Fruit fly (Drosophila melanogaster) whole organism, wandering third instar larva: ENCODE results near the gene Taf4.
A peak's percentile ranks its signal among the peaks of the same experiment; 100 is the strongest.

Experiments
- CG32264 ChIP-seq: fragments of 200-800 bp; sonication (Bioruptor generic); optimal IDR thresholded peaks from 2 replicates; lab custom pipeline; 2016; ENCODE audit warnings: missing biosample characterization, missing genetic modification characterization
- CG9705 ChIP-seq: fragments of 200-800 bp; sonication (Bioruptor generic); optimal IDR thresholded peaks from 2 replicates; lab custom pipeline; 2018; ENCODE audit warnings: missing biosample characterization, mild to moderate bottlenecking, missing genetic modification characterization
- CrebA ChIP-seq: fragments of 200-800 bp; sonication (Bioruptor generic); optimal IDR thresholded peaks from 2 replicates; lab custom pipeline; 2016; ENCODE audit warnings: missing biosample characterization, mild to moderate bottlenecking, missing genetic modification characterization, borderline replicate concordance
- Dfd ChIP-seq: fragments of >200 bp; optimal IDR thresholded peaks from 2 replicates; lab custom pipeline; 2017; ENCODE audit warnings: missing biosample characterization, missing genetic modification characterization
- GATAd ChIP-seq: sonication (Bioruptor generic); optimal IDR thresholded peaks from 2 replicates; lab custom pipeline; 2016; ENCODE audit warnings: missing biosample characterization, missing genetic modification characterization
- HLH106 ChIP-seq: fragments of 200-800 bp; optimal IDR thresholded peaks from 3 replicates; lab custom pipeline; 2019; ENCODE audit warnings: missing biosample characterization, mild to moderate bottlenecking, missing genetic modification characterization, moderate library complexity
- Hnf4 ChIP-seq: fragments of 200-800 bp; sonication (Bioruptor generic); optimal IDR thresholded peaks from 2 replicates; lab custom pipeline; 2016; ENCODE audit warnings: missing biosample characterization, mild to moderate bottlenecking, missing genetic modification characterization
- Hr83 ChIP-seq: fragments of 200-300 bp; sonication (Bioruptor generic); optimal IDR thresholded peaks from 2 replicates; lab custom pipeline; 2016; ENCODE audit warnings: missing biosample characterization, mild to moderate bottlenecking, missing genetic modification characterization, moderate library complexity; ENCODE audit not compliant: poor library complexity, severe bottlenecking
- Jra ChIP-seq: sonication (Bioruptor generic); optimal IDR thresholded peaks from 2 replicates; lab custom pipeline; 2016; ENCODE audit warnings: missing biosample characterization, missing genetic modification characterization
- Mio ChIP-seq: sonication (Bioruptor generic); optimal IDR thresholded peaks from 2 replicates; lab custom pipeline; 2016; ENCODE audit warnings: missing biosample characterization, missing genetic modification characterization
- N ChIP-seq: fragments of >200 bp; optimal IDR thresholded peaks from 2 replicates; lab custom pipeline; 2018; ENCODE audit warnings: missing biosample characterization, missing external identifiers, missing genetic modification characterization
- OdsH ChIP-seq: fragments of 200-800 bp; sonication (Bioruptor generic); optimal IDR thresholded peaks from 2 replicates; lab custom pipeline; 2016; ENCODE audit warnings: missing biosample characterization, mild to moderate bottlenecking, missing genetic modification characterization
- Rel ChIP-seq, 2 experiments: fragments of 200-800 bp; sonication (Bioruptor generic) in 1 of 2; optimal IDR thresholded peaks; 2 replicates in 1 of 2; 3 replicates in 1 of 2; lab custom pipeline; 2016 to 2019; ENCODE audit warnings: mild to moderate bottlenecking in 2 of 2, missing biosample characterization in 2 of 2, missing genetic modification characterization in 2 of 2, moderate library complexity in 1 of 2
- Sp1 ChIP-seq: fragments of 200-800 bp; sonication (Bioruptor generic); optimal IDR thresholded peaks from 3 replicates; lab custom pipeline; 2019; ENCODE audit warnings: missing biosample characterization, mild to moderate bottlenecking, missing genetic modification characterization, moderate library complexity
- Vsx2 ChIP-seq: fragments of 200-300, 225-300 bp; sonication (Bioruptor generic); optimal IDR thresholded peaks from 2 replicates; lab custom pipeline; 2018; ENCODE audit warnings: missing biosample characterization, missing genetic modification characterization; ENCODE audit not compliant: partially characterized antibody
- br ChIP-seq: fragments of 200-800 bp; sonication (Bioruptor generic); optimal IDR thresholded peaks from 2 replicates; lab custom pipeline; 2016; ENCODE audit warnings: missing biosample characterization, missing genetic modification characterization
- brk ChIP-seq: fragments of 200-800 bp; sonication (Bioruptor generic); optimal IDR thresholded peaks from 2 replicates; lab custom pipeline; 2016; ENCODE audit warnings: missing biosample characterization, mild to moderate bottlenecking, missing genetic modification characterization
- dl ChIP-seq, 2 experiments: fragments of 175-275, 200-275 bp in 1 of 2; fragments of 200-275 bp in 1 of 2; sonication (Bioruptor generic); optimal IDR thresholded peaks; lab custom pipeline; 2018; ENCODE audit warnings: mild to moderate bottlenecking in 2 of 2, missing biosample characterization in 2 of 2, missing genetic modification characterization in 2 of 2, moderate library complexity in 2 of 2; ENCODE audit not compliant: partially characterized antibody in 2 of 2, insufficient read depth in 1 of 2
- dsf ChIP-seq: sonication (Bioruptor generic); optimal IDR thresholded peaks from 2 replicates; lab custom pipeline; 2016; ENCODE audit warnings: missing biosample characterization, missing genetic modification characterization, borderline replicate concordance
- foxo ChIP-seq, 2 experiments: fragments of 200-800 bp; sonication (Bioruptor generic); optimal IDR thresholded peaks; 2 replicates in 1 of 2; 3 replicates in 1 of 2; lab custom pipeline; 2016 to 2017; ENCODE audit warnings: missing biosample characterization in 2 of 2, missing genetic modification characterization in 2 of 2
- fru ChIP-seq: fragments of 200-800 bp; sonication (Bioruptor generic); optimal IDR thresholded peaks from 3 replicates; lab custom pipeline; 2016; ENCODE audit warnings: missing biosample characterization, mild to moderate bottlenecking, missing genetic modification characterization
- h ChIP-seq: fragments of 200-800 bp; sonication (Bioruptor generic); optimal IDR thresholded peaks from 3 replicates; lab custom pipeline; 2016; ENCODE audit warnings: missing biosample characterization, mild to moderate bottlenecking, missing genetic modification characterization
- jim ChIP-seq: fragments of 175-275, 200-325 bp; sonication (Bioruptor generic); optimal IDR thresholded peaks from 2 replicates; lab custom pipeline; 2016; ENCODE audit warnings: missing biosample characterization, mild to moderate bottlenecking, missing genetic modification characterization
- lola ChIP-seq: fragments of >200 bp; optimal IDR thresholded peaks from 2 replicates; lab custom pipeline; 2017; ENCODE audit warnings: missing biosample characterization, missing genetic modification characterization
- pan ChIP-seq: fragments of >200 bp; optimal IDR thresholded peaks from 2 replicates; lab custom pipeline; 2017
- rgr ChIP-seq: fragments of 200-800 bp; sonication (Bioruptor generic); optimal IDR thresholded peaks from 3 replicates; lab custom pipeline; 2016; ENCODE audit warnings: missing biosample characterization, mild to moderate bottlenecking, missing genetic modification characterization
- sv ChIP-seq: fragments of 200-800 bp; sonication (Bioruptor generic); optimal IDR thresholded peaks from 3 replicates; lab custom pipeline; 2016; ENCODE audit warnings: missing biosample characterization, missing genetic modification characterization
- tai ChIP-seq: sonication (Bioruptor generic); optimal IDR thresholded peaks from 2 replicates; lab custom pipeline; 2016; ENCODE audit warnings: missing biosample characterization, missing genetic modification characterization
- usp ChIP-seq: fragments of >200 bp; optimal IDR thresholded peaks from 2 replicates; lab custom pipeline; 2017; ENCODE audit warnings: missing biosample characterization, missing genetic modification characterization
- woc ChIP-seq: sonication (Bioruptor generic); optimal IDR thresholded peaks from 2 replicates; lab custom pipeline; 2016; ENCODE audit warnings: missing biosample characterization, mild to moderate bottlenecking, missing genetic modification characterization

The Taf4 gene

DNA sequence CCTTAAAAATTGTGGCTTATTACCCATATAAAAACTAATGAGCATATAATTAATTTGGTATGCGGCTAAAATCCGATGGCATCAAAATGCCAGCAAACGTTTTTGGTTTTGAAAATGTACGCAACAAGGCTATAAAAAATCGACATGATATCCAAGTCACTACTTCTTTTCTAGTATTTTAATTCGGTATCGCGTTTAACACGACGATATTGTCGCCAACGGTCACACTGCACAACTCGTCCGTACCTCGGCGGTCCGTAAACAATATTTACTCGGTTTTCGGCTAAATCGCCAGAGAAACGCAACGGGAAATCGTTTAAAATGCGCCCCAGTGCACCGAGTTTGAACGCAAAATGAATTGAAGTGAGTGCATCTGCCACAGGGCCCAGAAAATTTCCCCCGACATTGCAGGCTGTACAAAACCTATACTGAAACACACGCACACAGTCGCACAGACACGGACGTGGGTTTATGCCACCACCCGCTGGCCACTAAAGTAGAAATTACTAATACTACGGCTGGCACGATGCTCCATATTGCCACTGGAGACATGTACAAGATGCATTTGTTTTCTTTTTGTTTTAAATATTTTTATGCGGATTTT, at the start of gene Taf4:
Taf4 (plus strand) TSS at position 210 of the 604 bp plus-strand sequence.
- TF ChIP-seq Rel (GFP tag; optimal IDR thresholded peaks at IDR 0.05; lab: Kevin White, UChicago), result no peak
- no peak for TF ChIP-seq Rel (tag; optimal IDR thresholded peaks at IDR 0.05; lab: Kevin White, UChicago)
- TF ChIP-seq br (GFP tag; lab: Kevin White, UChicago), result no peak
- TF ChIP-seq dsf (GFP tag; lab: Kevin White, UChicago), result no peak
- TF ChIP-seq Hr83 (GFP tag; lab: Kevin White, UChicago), result no peak
- no peak for TF ChIP-seq usp (GFP tag; lab: Kevin White, UChicago)
- TF ChIP-seq N (GFP tag; lab: Kevin White, UChicago), result no peak
- no peak for TF ChIP-seq tai (GFP tag; lab: Kevin White, UChicago)
- no peak for TF ChIP-seq h (GFP tag; lab: Kevin White, UChicago)
- TF ChIP-seq woc (GFP tag; lab: Kevin White, UChicago), result no peak
- no peak for TF ChIP-seq rgr (GFP tag; lab: Kevin White, UChicago)
- TF ChIP-seq jim (GFP tag; lab: Kevin White, UChicago), result no peak

- no peak for TF ChIP-seq dsf (GFP tag; lab: Kevin White, UChicago)
- TF ChIP-seq fru (GFP tag; lab: Kevin White, UChicago), result no peak
- no peak for TF ChIP-seq sv (GFP tag; lab: Kevin White, UChicago)
- TF ChIP-seq GATAd (GFP tag; lab: Kevin White, UChicago), result no peak
- no peak for TF ChIP-seq HLH106 (tag; lab: Kevin White, UChicago)
- TF ChIP-seq Mio (GFP tag; lab: Kevin White, UChicago), result no peak
- no peak for TF ChIP-seq Sp1 (GFP tag; lab: Kevin White, UChicago)
- no peak for TF ChIP-seq usp (GFP tag; lab: Kevin White, UChicago)
- TF ChIP-seq OdsH (GFP tag; lab: Kevin White, UChicago), result no peak
- TF ChIP-seq woc (GFP tag; lab: Kevin White, UChicago), result no peak
- TF ChIP-seq CrebA, result no peak
- no peak for TF ChIP-seq foxo (GFP tag; optimal IDR thresholded peaks at IDR 0.05; lab: Kevin White, UChicago)
These were observed 30.8 kb upstream of the Taf4 start, which contains the start of gene CG33258 for dm6 chr3L:16082251-16082650. Gene CG33258, plus strand, starts transcription at chr3L:16082551.

DNA sequence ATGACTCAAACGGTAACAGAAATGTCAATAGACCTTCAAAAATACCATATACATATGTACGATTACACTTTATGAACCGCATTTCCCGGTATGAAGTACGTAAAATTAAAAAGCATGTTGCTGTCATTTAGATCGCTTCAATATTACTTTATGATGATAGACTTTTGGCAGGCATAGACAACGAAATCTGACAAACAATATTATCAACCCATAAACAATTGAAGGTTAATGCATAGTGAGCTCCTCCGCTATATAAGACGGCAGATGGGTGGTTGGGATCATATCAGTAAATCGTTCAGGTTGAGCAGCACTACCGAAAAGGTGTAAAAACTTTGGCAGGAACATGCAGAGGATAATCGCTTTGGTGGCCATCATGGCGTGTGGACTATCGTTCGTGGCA, 29.3 kb upstream of the Taf4 start, which contains the start of gene CG13075:
CG13075 (plus strand) TSS at position 301 of the 400 bp plus-strand sequence.
- no peak for TF ChIP-seq Dfd (GFP tag; lab: Kevin White, UChicago)
- no peak for TF ChIP-seq lola (GFP tag; lab: Kevin White, UChicago)

DNA sequence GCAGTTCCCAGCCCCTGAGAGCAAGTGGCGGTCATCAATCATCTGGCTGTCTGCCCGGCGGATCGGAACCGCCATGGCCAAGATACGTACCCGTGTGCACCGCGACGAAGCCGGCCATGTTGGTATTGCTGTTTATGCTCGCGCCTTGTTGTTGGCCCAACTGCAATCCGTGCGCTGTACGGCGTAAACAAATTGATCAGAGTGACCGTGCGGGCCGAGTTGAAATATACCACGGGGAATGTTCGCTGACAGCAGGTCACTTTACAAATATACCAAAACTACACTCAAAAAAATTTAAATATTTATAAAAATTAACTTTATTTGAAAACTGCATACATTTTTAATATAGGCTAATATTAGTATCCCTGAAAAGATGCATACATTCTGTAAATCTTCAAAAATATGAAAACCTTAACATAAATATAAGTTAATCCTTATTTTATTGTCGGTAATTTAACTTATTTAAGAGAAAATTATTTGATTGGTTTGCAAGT, 25.6 kb upstream of the Taf4 start, which contains the start of gene Tasp1:
Tasp1 (minus strand) TSS at position 203 of the 494 bp plus-strand sequence.
- TF ChIP-seq sv (GFP tag; lab: Kevin White, UChicago) (peak; percentile 17), HLH106 (tag; lab: Kevin White, UChicago) (peak; percentile 1), Mio (GFP tag; lab: Kevin White, UChicago) (no peak), foxo (GFP tag; optimal IDR thresholded peaks at IDR 0.05; lab: Kevin White, UChicago) (peak in 1 of 2 experiments; percentile 50), Rel (GFP tag; optimal IDR thresholded peaks at IDR 0.05; lab: Kevin White, UChicago) (no peak), Rel (tag; optimal IDR thresholded peaks at IDR 0.05; lab: Kevin White, UChicago) (no peak), Vsx2 (no peak), GATAd (GFP tag; lab: Kevin White, UChicago) (no peak), CrebA (no peak), CG32264 (GFP tag; lab: Kevin White, UChicago) (no peak), brk (GFP tag; lab: Kevin White, UChicago) (no peak), Hnf4 (GFP tag; lab: Kevin White, UChicago) (peak; percentile 7), h (GFP tag; lab: Kevin White, UChicago) (no peak), CG9705 (no peak), dl (GFP tag; optimal IDR thresholded peaks at IDR 0.05; lab: Kevin White, UChicago; ENCODE audit: insufficient read depth in 1 of 2, partially characterized antibody in 2 of 2) (no peak), jim (GFP tag; lab: Kevin White, UChicago) (no peak), pan (no peak), Jra (no peak)
- TF ChIP-seq, all 38 proteins: peak for 4
